Fruit fly (Drosophila melanogaster): ENCODE results near the gene NetA.

Gene NetA

DNA sequence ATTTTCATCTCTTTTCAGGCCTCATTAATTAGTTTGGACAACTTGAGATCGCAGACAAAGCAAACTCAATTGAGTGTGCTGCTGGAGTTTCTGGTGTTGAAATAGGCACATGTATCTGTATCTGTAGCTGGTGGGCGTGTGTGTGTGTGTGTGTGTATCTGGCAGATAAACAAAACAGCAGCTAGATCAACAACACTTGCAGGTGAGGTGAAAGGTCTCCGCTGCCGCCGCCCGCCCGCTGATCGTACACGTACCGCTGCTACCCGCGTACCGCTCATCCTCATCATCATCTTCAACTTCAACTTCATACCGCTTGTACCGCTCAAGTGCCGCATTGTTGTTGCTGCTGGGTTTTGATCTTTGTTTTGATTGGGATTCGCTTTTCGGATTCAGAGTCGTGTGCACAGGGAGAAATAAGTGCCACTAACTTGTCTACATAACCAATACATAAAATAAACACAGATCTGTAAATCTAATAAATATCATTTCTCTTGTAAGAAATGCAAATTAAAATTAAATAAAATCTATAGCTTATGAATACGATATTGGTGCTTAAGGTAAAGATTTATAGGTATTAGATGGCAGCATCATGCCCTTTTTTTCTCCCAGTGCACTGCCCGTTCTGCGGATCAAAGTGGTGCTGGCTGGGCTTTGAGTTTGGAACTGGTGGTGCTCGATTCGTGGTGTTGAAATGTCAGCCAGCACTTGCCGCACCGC lies 26.5 kb downstream of the NetA start (continued):
- TF ChIP-seq CG17568 (GFP tag; optimal IDR thresholded peaks at IDR 0.05) (peak; percentile 20), grau (tag; optimal IDR thresholded peaks at IDR 0.05) (peak; percentile 85), CG2712 (tag; optimal IDR thresholded peaks at IDR 0.05) (peak; percentile 95), ken (GFP tag; IDR thresholded peaks at IDR 0.05) (peak; percentile 58; the same call in 1 of the 3 replicates), Hsf (GFP tag; optimal IDR thresholded peaks at IDR 0.05) (peak; percentile 78), Sin3A (optimal IDR thresholded peaks at IDR 0.05) (no peak), Dp (GFP tag; optimal IDR thresholded peaks at IDR 0.05) (no peak), Dbx (GFP tag; IDR thresholded peaks at IDR 0.05) (no peak), fd102C (GFP tag; optimal IDR thresholded peaks at IDR 0.05) (peak; percentile 74), HmgD (GFP tag; optimal IDR thresholded peaks at IDR 0.05) (no peak), CG6791 (GFP tag; IDR thresholded peaks at IDR 0.05; ENCODE audit: partially characterized antibody) (0 out of 3 replicates have a peak, but pooled peaks have one; percentile 25), ham (GFP tag; IDR thresholded peaks at IDR 0.05) (no peak), eve (GFP tag; optimal IDR thresholded peaks at IDR 0.05) (peak; percentile 81 to 91), CG14441 (GFP tag; IDR thresholded peaks at IDR 0.05) (peak; percentile 46; the same call in 1 of the 2 replicates), PHDP (tag; optimal IDR thresholded peaks at IDR 0.05) (peak; percentile 74), ato (GFP tag; IDR thresholded peaks at IDR 0.05; ENCODE audit: partially characterized antibody) (no peak), Drgx (GFP tag; IDR thresholded peaks at IDR 0.05) (no peak), Stat92E (GFP tag; optimal IDR thresholded peaks at IDR 0.05) (peak in 1 of 3 experiments; percentile 83), CG12299 (tag; optimal IDR thresholded peaks at IDR 0.05) (peak; percentile 54), bowl (GFP tag; IDR thresholded peaks at IDR 0.05) (0 out of 2 replicates have a peak, but pooled peaks have one; percentile 32), CG4730 (GFP tag; IDR thresholded peaks at IDR 0.05) (peak; percentile 60; the same call in 1 of the 2 replicates), disco-r (GFP tag; optimal IDR thresholded peaks at IDR 0.05) (no peak), Gug (GFP tag; IDR thresholded peaks at IDR 0.05) (peak; percentile 43; the same call in 2 of the 4 replicates), CG32532 (GFP tag; IDR thresholded peaks at IDR 0.05) (peak; percentile 25; the same call in 1 of the 2 replicates), CG4854 (GFP tag; optimal IDR thresholded peaks at IDR 0.05) (peak; percentile 54), Blimp-1 (GFP tag; optimal IDR thresholded peaks at IDR 0.05) (peak; percentile 88), Ets97D (GFP tag; optimal IDR thresholded peaks at IDR 0.05) (peak; percentile 14), Doc2 (GFP tag; IDR thresholded peaks at IDR 0.05) (no peak), sob (GFP tag; IDR thresholded peaks at IDR 0.05) (peak; percentile 51; the same call in 1 of the 2 replicates), dm (GFP tag; optimal IDR thresholded peaks at IDR 0.05) (peak; percentile 28), CG15269 (tag; optimal IDR thresholded peaks at IDR 0.05) (peak; percentile 75), lola (GFP tag; optimal IDR thresholded peaks at IDR 0.05) (peak in 1 of 3 experiments; percentile 93), CG17829 (tag; optimal IDR thresholded peaks at IDR 0.05) (peak; percentile 94), insv (GFP tag; optimal IDR thresholded peaks at IDR 0.05) (no peak), CG17385 (GFP tag; optimal IDR thresholded peaks at IDR 0.05) (peak; percentile 74), CG7271 (tag; optimal IDR thresholded peaks at IDR 0.05) (peak; percentile 82), knrl (GFP tag; IDR thresholded peaks at IDR 0.05; ENCODE audit: partially characterized antibody) (no peak), Gsc (GFP tag; IDR thresholded peaks at IDR 0.05) (peak; percentile 71), sc (optimal IDR thresholded peaks at IDR 0.05) (no peak), sc (GFP tag; optimal IDR thresholded peaks at IDR 0.05) (peak; percentile 60), Vsx1 (GFP tag; optimal IDR thresholded peaks at IDR 0.05) (peak; percentile 41), CG1832 (GFP tag; optimal IDR thresholded peaks at IDR 0.05) (no peak), CG34224 (GFP tag; IDR thresholded peaks at IDR 0.05; ENCODE audit: partially characterized antibody) (no peak), Chrac-16 (GFP tag; optimal IDR thresholded peaks at IDR 0.05) (peak; percentile 86), Asciz (GFP tag; optimal IDR thresholded peaks at IDR 0.05) (peak; percentile 74), CG15696 (tag; optimal IDR thresholded peaks at IDR 0.05) (peak; percentile 94), zen2 (GFP tag; IDR thresholded peaks at IDR 0.05; ENCODE audit: partially characterized antibody) (no peak), CrebB (tag; optimal IDR thresholded peaks at IDR 0.05) (peak; percentile 23)
